Fruit fly (Drosophila melanogaster) whole organism, embryonic: ENCODE measurements around the gene Alh.

Experiments
- Bgb ChIP-seq: fragments of 200-800 bp; sonication (Bioruptor generic); IDR thresholded peaks from 2 replicates; pipeline ENCODE4 v1.3.6; 2022; ENCODE audit warnings: missing biosample characterization, missing genetic modification characterization; ENCODE audit not compliant: partially characterized antibody
- CG11398 ChIP-seq: fragments of 200-800 bp; sonication (Bioruptor generic); optimal IDR thresholded peaks from 2 replicates; lab custom pipeline; 2016; ENCODE audit warnings: missing biosample characterization, missing genetic modification characterization
- CG11723 ChIP-seq: fragments of 200-800 bp; sonication (Bioruptor generic); optimal IDR thresholded peaks from 2 replicates; lab custom pipeline; 2017; ENCODE audit warnings: missing biosample characterization, mild to moderate bottlenecking, missing genetic modification characterization
- CG1529 ChIP-seq: fragments of 200-800 bp; sonication (Bioruptor generic); optimal IDR thresholded peaks from 3 replicates; lab custom pipeline; 2018; ENCODE audit warnings: missing biosample characterization, missing genetic modification characterization
- CG16779 ChIP-seq: fragments of 200-800 bp; sonication (Bioruptor generic); IDR thresholded peaks from 2 replicates; pipeline ENCODE4 v1.3.6; 2022; ENCODE audit warnings: missing biosample characterization, missing genetic modification characterization
- CG16863 ChIP-seq: fragments of 200-800 bp; sonication (Bioruptor generic); optimal IDR thresholded peaks from 3 replicates; lab custom pipeline; 2016; ENCODE audit warnings: missing biosample characterization, missing genetic modification characterization
- CG2199 ChIP-seq: fragments of 200-800 bp; sonication (Bioruptor generic); IDR thresholded peaks from 3 replicates; pipeline ENCODE4 v1.3.6; 2022; ENCODE audit warnings: missing biosample characterization, missing genetic modification characterization
- CG2875 ChIP-seq: fragments of 200-800 bp; sonication (Bioruptor generic); optimal IDR thresholded peaks from 2 replicates; lab custom pipeline; 2017; ENCODE audit warnings: missing biosample characterization, mild to moderate bottlenecking, missing genetic modification characterization, missing genetic modification reagents
- CG2889 ChIP-seq: fragments of 200-800 bp; sonication (Bioruptor generic); IDR thresholded peaks from 3 replicates; pipeline ENCODE4 v1.3.6; 2022; ENCODE audit warnings: missing biosample characterization, missing genetic modification characterization
- CG31441 ChIP-seq: fragments of 200-800 bp; sonication (Bioruptor generic); IDR thresholded peaks from 2 replicates; pipeline ENCODE4 v1.3.6; 2022; ENCODE audit warnings: missing biosample characterization, missing genetic modification characterization
- CG7357 ChIP-seq: fragments of 200-800 bp; sonication (Bioruptor generic); IDR thresholded peaks from 3 replicates; pipeline ENCODE4 v1.3.6; 2022; ENCODE audit warnings: missing biosample characterization, missing genetic modification characterization
- D ChIP-seq, 2 experiments: fragments of 200-800 bp in 1 of 2; fragments of >200 bp in 1 of 2; sonication (Bioruptor generic) in 1 of 2; optimal IDR thresholded peaks; 2 replicates in 1 of 2; 3 replicates in 1 of 2; lab custom pipeline; 2017; ENCODE audit warnings: mild to moderate bottlenecking in 1 of 2, missing biosample characterization in 1 of 2, missing genetic modification characterization in 1 of 2, missing genetic modification reagents in 1 of 2
- Eip74EF ChIP-seq, 2 experiments: fragments of 200-800 bp in 1 of 2; fragments of >200 bp in 1 of 2; sonication (Bioruptor generic) in 1 of 2; optimal IDR thresholded peaks; 2 replicates each; lab custom pipeline; 2017 to 2019; ENCODE audit warnings: missing biosample characterization in 2 of 2, missing genetic modification characterization in 2 of 2, mild to moderate bottlenecking in 1 of 2, moderate library complexity in 1 of 2
- Ets65A ChIP-seq: fragments of 200-800 bp; sonication (Bioruptor generic); peaks from one replicate; lab custom pipeline; 2016; ENCODE audit warnings: missing biosample characterization, missing genetic modification characterization
- MESR4 ChIP-seq: fragments of 200-800 bp; sonication (Bioruptor generic); optimal IDR thresholded peaks from 2 replicates; lab custom pipeline; 2018; ENCODE audit warnings: missing biosample characterization, mild to moderate bottlenecking, missing genetic modification characterization, moderate library complexity
- NK7.1 ChIP-seq: fragments of 200-800 bp; sonication (Bioruptor generic); optimal IDR thresholded peaks from 3 replicates; lab custom pipeline; 2016; ENCODE audit warnings: missing biosample characterization, missing genetic modification characterization
- Nf-YB ChIP-seq: fragments of 200-800 bp; sonication (Bioruptor generic); optimal IDR thresholded peaks from 3 replicates; lab custom pipeline; 2019; ENCODE audit warnings: missing biosample characterization, mild to moderate bottlenecking, missing genetic modification characterization, moderate library complexity
- Oaz ChIP-seq: fragments of 200-800 bp; sonication (Bioruptor generic); IDR thresholded peaks from 2 replicates; pipeline ENCODE4 v1.3.6; 2022; ENCODE audit warnings: missing biosample characterization, missing genetic modification characterization
- Rx ChIP-seq: fragments of 200-800 bp; sonication (Bioruptor generic); IDR thresholded peaks from 2 replicates; pipeline ENCODE4 v1.3.6; 2022; ENCODE audit warnings: missing biosample characterization, missing genetic modification characterization
- Side ChIP-seq: fragments of 200-800 bp; sonication (Bioruptor generic); optimal IDR thresholded peaks from 2 replicates; lab custom pipeline; 2016; ENCODE audit warnings: missing biosample characterization, missing genetic modification characterization
- Vsx1 ChIP-seq: fragments of 200-800 bp; sonication (Bioruptor generic); optimal IDR thresholded peaks from 2 replicates; lab custom pipeline; 2017; ENCODE audit warnings: missing biosample characterization, mild to moderate bottlenecking, missing genetic modification characterization, missing genetic modification reagents
- YL-1 ChIP-seq: fragments of 200-800 bp; sonication (Bioruptor generic); optimal IDR thresholded peaks from 3 replicates; lab custom pipeline; 2017; ENCODE audit warnings: missing biosample characterization, mild to moderate bottlenecking, missing genetic modification characterization
- dpn ChIP-seq, 2 experiments: fragments of 200-800 bp; sonication (Bioruptor generic); optimal IDR thresholded peaks; 3 replicates each; lab custom pipeline; 2016; ENCODE audit warnings: missing biosample characterization in 2 of 2, missing genetic modification characterization in 2 of 2
- esg ChIP-seq: fragments of 200-800 bp; sonication (Bioruptor generic); conservative IDR thresholded peaks from 2 replicates; pipeline ENCODE4 v1.3.6; 2022; ENCODE audit warnings: missing biosample characterization, missing genetic modification characterization
- gsb-n ChIP-seq: fragments of 200-800 bp; sonication (Bioruptor generic); optimal IDR thresholded peaks from 3 replicates; lab custom pipeline; 2018; ENCODE audit warnings: missing biosample characterization, mild to moderate bottlenecking, missing genetic modification characterization
- insv ChIP-seq, 2 experiments: fragments of 200-800 bp; sonication (Bioruptor generic); optimal IDR thresholded peaks; 3 replicates each; lab custom pipeline; 2016 to 2018; ENCODE audit warnings: missing biosample characterization in 2 of 2, missing genetic modification characterization in 2 of 2
- lbe ChIP-seq: fragments of 200-800 bp; sonication (Bioruptor generic); optimal IDR thresholded peaks from 2 replicates; lab custom pipeline; 2016; ENCODE audit warnings: missing biosample characterization, mild to moderate bottlenecking, missing genetic modification characterization
- nerfin-1 ChIP-seq: fragments of 200-800 bp; sonication (Bioruptor generic); optimal IDR thresholded peaks from 3 replicates; lab custom pipeline; 2019; ENCODE audit warnings: missing biosample characterization, mild to moderate bottlenecking, missing genetic modification characterization, moderate library complexity
- pan ChIP-seq, 4 experiments: fragments of >200 bp in 3 of 4; fragments of 200-800 bp in 1 of 4; sonication (Bioruptor generic) in 1 of 4; optimal IDR thresholded peaks in 3 of 4; IDR thresholded peaks in 1 of 4; 2 replicates each; pipeline versions ENCODE4 v1.3.6 to Lab custom; 2017 to 2022; ENCODE audit warnings: missing biosample characterization in 2 of 4, missing genetic modification characterization in 2 of 4, mixed read lengths in 1 of 4
- pfk ChIP-seq: fragments of 200-800 bp; sonication (Bioruptor generic); optimal IDR thresholded peaks from 2 replicates; lab custom pipeline; 2018; ENCODE audit warnings: missing biosample characterization, mild to moderate bottlenecking, missing genetic modification characterization, moderate library complexity
- prd ChIP-seq, 3 experiments: fragments of >200 bp in 2 of 3; fragments of 200-800 bp in 1 of 3; sonication (Bioruptor generic) in 1 of 3; optimal IDR thresholded peaks in 2 of 3; IDR thresholded peaks in 1 of 3; 2 replicates in 2 of 3; 3 replicates in 1 of 3; pipeline versions ENCODE4 v1.3.6 to Lab custom; 2017 to 2022; ENCODE audit warnings: missing biosample characterization in 1 of 3, missing genetic modification characterization in 1 of 3
- pros ChIP-seq: fragments of 200-800 bp; sonication (Bioruptor generic); optimal IDR thresholded peaks from 3 replicates; lab custom pipeline; 2019; ENCODE audit warnings: missing biosample characterization, mild to moderate bottlenecking, missing genetic modification characterization, moderate library complexity
- pum ChIP-seq: fragments of 200-800 bp; sonication (Bioruptor generic); optimal IDR thresholded peaks from 2 replicates; lab custom pipeline; 2016; ENCODE audit warnings: missing biosample characterization, missing genetic modification characterization
- sna ChIP-seq: fragments of 200-800 bp; sonication (Bioruptor generic); IDR thresholded peaks from 2 replicates; pipeline ENCODE4 v1.3.6; 2022; ENCODE audit warnings: missing biosample characterization, missing genetic modification characterization; ENCODE audit not compliant: partially characterized antibody
- sqz ChIP-seq: fragments of 200-800 bp; sonication (Bioruptor generic); optimal IDR thresholded peaks from 3 replicates; lab custom pipeline; 2018; ENCODE audit warnings: missing biosample characterization, mild to moderate bottlenecking, missing genetic modification characterization

The Alh gene

dm6 chr3R:7139188-7140038, 15.4 kb upstream of the Alh start (continued):
- TF ChIP-seq pan (optimal IDR thresholded peaks at IDR 0.05; lab: Kevin White, UChicago), result no peak
- no peak for TF ChIP-seq pan (GFP tag; optimal IDR thresholded peaks at IDR 0.05 in 1 of 2, IDR thresholded peaks at IDR 0.05 in 1 of 2)
- TF ChIP-seq D (optimal IDR thresholded peaks at IDR 0.05; lab: Kevin White, UChicago), result no peak
- TF ChIP-seq D (GFP tag; optimal IDR thresholded peaks at IDR 0.05; lab: Kevin White, UChicago), result no peak
- TF ChIP-seq sqz (GFP tag; lab: Kevin White, UChicago), result no peak
- TF ChIP-seq CG16863 (GFP tag; lab: Kevin White, UChicago), result no peak
- TF ChIP-seq CG11398 (GFP tag; lab: Kevin White, UChicago), result no peak
- no peak for TF ChIP-seq CG1529 (GFP tag; lab: Kevin White, UChicago)
- TF ChIP-seq insv (GFP tag; optimal IDR thresholded peaks at IDR 0.05; lab: Kevin White, UChicago), result peak in 1 of 2 experiments; percentile 33
- peak; percentile 21 for TF ChIP-seq nerfin-1
- no peak for TF ChIP-seq Eip74EF (GFP tag; optimal IDR thresholded peaks at IDR 0.05; lab: Kevin White, UChicago)
- no peak for TF ChIP-seq dpn (GFP tag; optimal IDR thresholded peaks at IDR 0.05; lab: Kevin White, UChicago)
- TF ChIP-seq Oaz, result no peak
- TF ChIP-seq CG11723 (GFP tag; lab: Kevin White, UChicago), result no peak
- TF ChIP-seq Rx (GFP tag; lab: Robert Waterston, UW), result no peak
- no peak for TF ChIP-seq CG16779 (GFP tag; lab: Robert Waterston, UW)
- TF ChIP-seq esg (GFP tag; lab: Robert Waterston, UW), result no peak
- peak; percentile 87 for TF ChIP-seq Nf-YB
- TF ChIP-seq Bgb, result no peak
- no peak for TF ChIP-seq Vsx1 (GFP tag; lab: Kevin White, UChicago)
- TF ChIP-seq NK7.1 (GFP tag; lab: Kevin White, UChicago), result no peak
- 0 out of 3 replicates have a peak, but pooled peaks have one; percentile 38 for TF ChIP-seq CG2199 (GFP tag; lab: Robert Waterston, UW)
- TF ChIP-seq pfk (GFP tag; lab: Kevin White, UChicago), result no peak
- no peak for TF ChIP-seq pum
- no peak for TF ChIP-seq CG2875 (GFP tag; lab: Kevin White, UChicago)

dm6 chr3R:7138058-7138457, 14.1 kb upstream of the Alh start:
- TF ChIP-seq Ets65A (GFP tag; lab: Kevin White, UChicago) (peak; percentile 65), YL-1 (GFP tag; lab: Kevin White, UChicago) (no peak), CG7357 (GFP tag; lab: Robert Waterston, UW) (no peak), CG2889 (no peak), lbe (no peak), pan (optimal IDR thresholded peaks at IDR 0.05; lab: Kevin White, UChicago) (no peak), pan (GFP tag; optimal IDR thresholded peaks at IDR 0.05 in 1 of 2, IDR thresholded peaks at IDR 0.05 in 1 of 2) (no peak), MESR4 (GFP tag; lab: Kevin White, UChicago) (no peak), gsb-n (peak; percentile 87), prd (optimal IDR thresholded peaks at IDR 0.05; lab: Kevin White, UChicago) (no peak), prd (GFP tag; IDR thresholded peaks at IDR 0.05; lab: Robert Waterston, UW) (0 out of 3 replicates have a peak, but pooled peaks have one; percentile 11), Side (no peak), pros (GFP tag; lab: Kevin White, UChicago) (peak; percentile 8), CG31441 (GFP tag; lab: Robert Waterston, UW) (no peak), sna (GFP tag; lab: Robert Waterston, UW) (no peak)
